Worm (Caenorhabditis elegans) whole organism, L4 larva: ENCODE measurements around the gene R07E5.17.

Experiments
- F10B5.3 ChIP-seq: sonication (generic microtip); optimal IDR thresholded peaks from 2 replicates; lab custom pipeline; 2016; ENCODE audit warnings: mild to moderate bottlenecking, missing genetic modification characterization, missing compliant biosample characterization
- F26F4.8 ChIP-seq: fragments of 200-800 bp; sonication (Bioruptor generic); conservative IDR thresholded peaks from 2 replicates; pipeline ENCODE4 v1.3.6; 2022; ENCODE audit warnings: missing genetic modification characterization, missing compliant biosample characterization
- F44E2.7 ChIP-seq: fragments of 200-800 bp; sonication (Bioruptor generic); IDR thresholded peaks from 2 replicates; pipeline ENCODE4 v2.1.2; 2022; ENCODE audit warnings: missing genetic modification characterization, missing compliant biosample characterization
- F49E8.2 ChIP-seq: sonication (generic microtip); optimal IDR thresholded peaks from 2 replicates; lab custom pipeline; 2016; ENCODE audit warnings: missing compliant biosample characterization, mild to moderate bottlenecking, missing genetic modification characterization, borderline replicate concordance
- Y48G9A.11 ChIP-seq: fragments of 200-800 bp; sonication (Bioruptor generic); IDR thresholded peaks from 2 replicates; pipeline ENCODE4 v1.3.6; 2022; ENCODE audit warnings: missing genetic modification reagents, missing genetic modification characterization, missing compliant biosample characterization
- Y5F2A.4 ChIP-seq: fragments of 200-800 bp; sonication (Bioruptor generic); optimal IDR thresholded peaks from 2 replicates; lab custom pipeline; 2018; ENCODE audit warnings: mild to moderate bottlenecking, missing genetic modification characterization, missing compliant biosample characterization
- ZK546.5 ChIP-seq, 2 experiments: sonication (generic microtip); optimal IDR thresholded peaks; 2 replicates each; lab custom pipeline; 2017; ENCODE audit warnings: missing biosample characterization in 2 of 2, missing genetic modification characterization in 2 of 2
- aly-2 ChIP-seq: sonication (generic microtip); optimal IDR thresholded peaks from 2 replicates; lab custom pipeline; 2018; ENCODE audit warnings: missing biosample characterization, missing genetic modification characterization
- arid-1 ChIP-seq: fragments of 200-800 bp; sonication (Bioruptor generic); conservative IDR thresholded peaks from 2 replicates; pipeline ENCODE4 v1.3.6; 2022; ENCODE audit warnings: missing genetic modification reagents, missing genetic modification characterization, missing compliant biosample characterization
- attf-4 ChIP-seq: sonication (generic microtip); optimal IDR thresholded peaks from 3 replicates; lab custom pipeline; 2017; ENCODE audit warnings: missing biosample characterization, missing genetic modification characterization
- ceh-28 ChIP-seq: fragments of 150-350 bp; optimal IDR thresholded peaks from 2 replicates; lab custom pipeline; 2014; ENCODE audit warnings: missing biosample characterization, missing genetic modification reagents, missing genetic modification characterization
- daf-16 ChIP-seq, 3 experiments: sonication (generic microtip); optimal IDR thresholded peaks; 2 replicates each; lab custom pipeline; 2016 to 2017; ENCODE audit warnings: missing genetic modification characterization in 3 of 3, missing genetic modification reagents in 3 of 3, mild to moderate bottlenecking in 2 of 3, missing compliant biosample characterization in 2 of 3, missing biosample characterization in 1 of 3, moderate library complexity in 1 of 3
- dmd-8 ChIP-seq: fragments of 200-800 bp; sonication (Bioruptor generic); IDR thresholded peaks from 2 replicates; pipeline ENCODE4 v1.3.6; 2022; ENCODE audit warnings: missing genetic modification characterization, missing compliant biosample characterization
- dpl-1 ChIP-seq: fragments of 150-350 bp; optimal IDR thresholded peaks from 2 replicates; lab custom pipeline; 2014; ENCODE audit warnings: missing biosample characterization, missing genetic modification reagents, missing genetic modification characterization
- fos-1 ChIP-seq: fragments of 150-350 bp; optimal IDR thresholded peaks from 2 replicates; lab custom pipeline; 2014; ENCODE audit warnings: missing biosample characterization, missing genetic modification characterization
- gei-8 ChIP-seq: fragments of 200-800 bp; sonication (Bioruptor generic); optimal IDR thresholded peaks from 2 replicates; lab custom pipeline; 2018; ENCODE audit warnings: mild to moderate bottlenecking, missing genetic modification characterization, missing compliant biosample characterization
- hlh-11 ChIP-seq: fragments of 200-800 bp; sonication (Bioruptor generic); optimal IDR thresholded peaks from 2 replicates; lab custom pipeline; 2018; ENCODE audit warnings: mild to moderate bottlenecking, missing genetic modification characterization, missing compliant biosample characterization
- lin-38 ChIP-seq: fragments of 200-800 bp; sonication (Bioruptor generic); IDR thresholded peaks from 2 replicates; pipeline ENCODE4 v1.3.6; 2022; ENCODE audit warnings: missing genetic modification reagents, missing genetic modification characterization, missing compliant biosample characterization
- lin-39 ChIP-seq: fragments of 150-350 bp; optimal IDR thresholded peaks from 2 replicates; lab custom pipeline; 2014; ENCODE audit warnings: missing biosample characterization, missing genetic modification reagents, missing genetic modification characterization
- madf-5 ChIP-seq, 2 experiments: fragments of 200-800 bp; sonication (Bioruptor generic); IDR thresholded peaks; 2 replicates each; pipeline ENCODE4 v1.3.6; 2022; ENCODE audit warnings: missing compliant biosample characterization in 2 of 2, missing genetic modification characterization in 2 of 2
- mxl-3 ChIP-seq: fragments of 200-800 bp; sonication (Bioruptor generic); optimal IDR thresholded peaks from 2 replicates; lab custom pipeline; 2018; ENCODE audit warnings: mild to moderate bottlenecking, missing genetic modification characterization, missing compliant biosample characterization
- nhr-10 ChIP-seq: fragments of 150-350 bp; optimal IDR thresholded peaks from 2 replicates; lab custom pipeline; 2014; ENCODE audit warnings: missing biosample characterization, missing genetic modification characterization
- nhr-102 ChIP-seq: sonication (generic microtip); optimal IDR thresholded peaks from 2 replicates; lab custom pipeline; 2016; ENCODE audit warnings: mild to moderate bottlenecking, missing genetic modification characterization, moderate library complexity, missing compliant biosample characterization
- nhr-25 ChIP-seq: sonication (generic microtip); optimal IDR thresholded peaks from 2 replicates; lab custom pipeline; 2017; ENCODE audit warnings: missing genetic modification characterization, mild to moderate bottlenecking, missing compliant biosample characterization, antibody characterized with exemption, moderate library complexity, borderline replicate concordance; ENCODE audit not compliant: insufficient read depth
- nhr-41 ChIP-seq: fragments of 200-800 bp; sonication (Bioruptor generic); IDR thresholded peaks from 2 replicates; pipeline ENCODE4 v1.3.6; 2022; ENCODE audit warnings: missing genetic modification reagents, missing genetic modification characterization, missing compliant biosample characterization
- nhr-42 ChIP-seq: fragments of 200-800 bp; sonication (Bioruptor generic); IDR thresholded peaks from 2 replicates; pipeline ENCODE4 v1.3.6; 2022; ENCODE audit warnings: missing genetic modification characterization, missing compliant biosample characterization
- nhr-48 ChIP-seq: sonication (generic microtip); optimal IDR thresholded peaks from 2 replicates; lab custom pipeline; 2016; ENCODE audit warnings: mild to moderate bottlenecking, missing genetic modification characterization, missing compliant biosample characterization
- nhr-6 ChIP-seq: fragments of 150-350 bp; optimal IDR thresholded peaks from 2 replicates; lab custom pipeline; 2014; ENCODE audit warnings: missing biosample characterization, missing genetic modification characterization
- php-3 ChIP-seq: fragments of 200-800 bp; sonication (Bioruptor generic); IDR thresholded peaks from 2 replicates; pipeline ENCODE4 v1.3.6; 2022; ENCODE audit warnings: missing genetic modification reagents, missing genetic modification characterization, missing compliant biosample characterization
- pqm-1 ChIP-seq: sonication (generic microtip); optimal IDR thresholded peaks from 2 replicates; lab custom pipeline; 2017; ENCODE audit warnings: missing biosample characterization, missing genetic modification characterization
- rbr-2 ChIP-seq: sonication (generic microtip); optimal IDR thresholded peaks from 2 replicates; lab custom pipeline; 2016; ENCODE audit warnings: missing genotype, missing genetic modification characterization, missing compliant biosample characterization
- sdz-12 ChIP-seq: fragments of 200-800 bp; sonication (Bioruptor generic); optimal IDR thresholded peaks from 2 replicates; lab custom pipeline; 2018; ENCODE audit warnings: mild to moderate bottlenecking, missing genetic modification characterization, missing compliant biosample characterization
- skn-1 ChIP-seq: fragments of 150-350 bp; optimal IDR thresholded peaks from 2 replicates; lab custom pipeline; 2014; ENCODE audit warnings: missing biosample characterization, missing genetic modification characterization
- spr-1 ChIP-seq: sonication (generic microtip); optimal IDR thresholded peaks from 2 replicates; lab custom pipeline; 2016; ENCODE audit warnings: mild to moderate bottlenecking, missing genetic modification characterization, missing compliant biosample characterization
- spr-3 ChIP-seq: fragments of 200-800 bp; sonication (Bioruptor generic); optimal IDR thresholded peaks from 2 replicates; lab custom pipeline; 2018; ENCODE audit warnings: mild to moderate bottlenecking, missing genetic modification characterization, missing compliant biosample characterization
- unc-62 ChIP-seq, 3 experiments: fragments of 150-350 bp in 1 of 3; sonication (generic microtip); optimal IDR thresholded peaks in 2 of 3; peaks in 1 of 3; 1 replicate in 1 of 3; 2 replicates in 2 of 3; lab custom pipeline; 2014 to 2017; ENCODE audit warnings: missing biosample characterization in 3 of 3, missing genetic modification characterization in 3 of 3, missing genetic modification reagents in 3 of 3, missing genotype in 1 of 3
- vab-7 ChIP-seq: fragments of 200-800 bp; sonication (Bioruptor generic); IDR thresholded peaks from 2 replicates; pipeline ENCODE4 v1.3.6; 2022; ENCODE audit warnings: missing genetic modification reagents, missing genetic modification characterization, missing compliant biosample characterization
- zag-1 ChIP-seq: fragments of 150-350 bp; optimal IDR thresholded peaks from 2 replicates; lab custom pipeline; 2014; ENCODE audit warnings: missing biosample characterization, missing genetic modification characterization
- zip-11 ChIP-seq: fragments of 200-800 bp; sonication (Bioruptor generic); IDR thresholded peaks from 2 replicates; pipeline ENCODE4 v1.3.6; 2022; ENCODE audit warnings: missing genetic modification characterization, missing compliant biosample characterization
- ztf-11 ChIP-seq: fragments of 150-350 bp; optimal IDR thresholded peaks from 2 replicates; lab custom pipeline; 2014; ENCODE audit warnings: missing biosample characterization, missing genetic modification characterization
- ztf-7 ChIP-seq: fragments of 150-350 bp; optimal IDR thresholded peaks from 2 replicates; lab custom pipeline; 2014; ENCODE audit warnings: missing biosample characterization, missing genetic modification characterization

The R07E5.17 gene

DNA sequence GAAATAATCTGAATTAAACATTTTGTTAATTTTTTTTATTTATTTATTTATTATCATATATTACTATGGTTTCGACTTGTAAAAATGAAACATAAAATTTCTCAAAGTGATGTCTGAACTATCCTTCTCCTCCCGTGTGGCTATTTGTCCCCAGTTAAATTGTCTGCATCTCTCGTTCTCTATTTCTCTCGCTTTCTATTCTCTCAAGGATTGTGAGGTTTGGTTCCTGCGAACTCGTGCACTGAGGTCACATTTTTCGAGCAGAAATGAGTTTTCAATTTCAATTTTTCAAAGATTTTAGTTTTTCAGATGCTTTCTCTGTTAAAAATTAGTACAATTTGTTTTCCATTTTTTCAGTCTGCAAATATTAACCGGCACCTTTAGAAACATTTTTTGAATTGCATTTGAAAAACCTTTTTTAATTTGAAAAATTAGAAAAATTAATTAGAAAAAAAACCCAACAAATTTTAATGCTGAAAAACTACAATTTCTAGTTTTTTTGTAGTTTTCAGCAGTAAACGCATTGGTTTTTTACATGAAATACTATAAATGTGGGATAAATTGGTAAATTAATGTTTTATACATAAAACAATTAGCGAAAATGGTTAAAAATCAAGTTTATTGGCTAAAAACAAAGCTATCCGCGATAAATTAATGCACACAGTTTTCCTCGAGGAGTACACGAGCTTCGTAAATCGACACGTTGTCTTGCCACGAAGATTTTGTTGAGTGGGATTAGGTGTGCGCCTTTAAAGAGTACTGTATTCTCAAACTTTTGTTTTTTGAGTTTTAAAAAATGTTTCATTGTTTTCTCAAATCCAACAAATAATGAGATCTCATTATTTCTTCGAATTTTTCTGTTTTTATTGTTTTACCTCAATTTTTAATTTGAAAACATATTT lies 8.1 kb upstream of the R07E5.17 start (continued):
- TF ChIP-seq zag-1 (tag; lab: Kevin White, UChicago) (no peak), F26F4.8 (GFP tag; lab: Robert Waterston, UW) (no peak)

- no peak for TF ChIP-seq mxl-3 (GFP tag; lab: Kevin White, UChicago)
- TF ChIP-seq lin-39 (tag; lab: Kevin White, UChicago) = no peak
- TF ChIP-seq zip-11 (GFP tag; lab: Robert Waterston, UW) = no peak
Measured at ce11 chrIII:4408251-4408650, 4.0 kb upstream of the R07E5.17 start, which contains the start of gene gpch-1. Gene gpch-1 (plus strand): TSS chrIII:4408551.

DNA sequence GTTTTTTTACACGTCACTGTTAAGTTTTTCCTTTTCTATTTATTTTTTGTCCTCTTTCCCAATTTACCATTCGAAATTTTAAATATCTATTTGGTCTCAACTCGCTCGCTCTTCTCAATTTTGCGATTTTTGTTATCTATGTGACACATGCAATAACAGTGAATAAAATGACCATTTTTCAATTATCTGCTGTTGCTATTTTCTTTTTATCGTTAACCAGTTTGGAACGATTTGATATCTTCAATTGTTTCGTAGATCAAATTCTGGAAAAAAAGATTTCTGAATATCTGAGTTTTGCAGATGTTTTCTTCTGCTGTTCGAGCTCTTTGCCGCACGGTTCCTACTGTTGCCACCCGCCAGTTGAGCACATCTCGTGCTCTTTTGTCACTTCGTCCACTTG lies 2.9 kb upstream of the R07E5.17 start, which contains the start of gene prdx-3:
Gene prdx-3, plus strand, starts transcription at position 301 of the 400 bp plus-strand sequence.
- TF ChIP-seq lin-38 (GFP tag; lab: Robert Waterston, UW) = 0 out of 2 replicates have a peak, but pooled peaks have one; percentile 9
- no peak for TF ChIP-seq nhr-42 (GFP tag; lab: Robert Waterston, UW)
- TF ChIP-seq Y5F2A.4 = no peak
- TF ChIP-seq dmd-8 (GFP tag; lab: Robert Waterston, UW) = no peak
- TF ChIP-seq Y48G9A.11 (GFP tag; lab: Robert Waterston, UW) = no peak
- TF ChIP-seq ztf-7 (tag; lab: Kevin White, UChicago) = no peak
- no peak for TF ChIP-seq fos-1 (tag; lab: Kevin White, UChicago)
- TF ChIP-seq unc-62 (GFP tag; optimal IDR thresholded peaks at IDR 0.05 in 1 of 2; lab: Kevin White, UChicago) = peak in 1 of 2 experiments; percentile 49
- TF ChIP-seq unc-62 (tag; optimal IDR thresholded peaks at IDR 0.05; lab: Kevin White, UChicago) = no peak
- no peak for TF ChIP-seq dpl-1 (GFP tag; lab: Kevin White, UChicago)

ce11 chrIII:4405986-4406385 lies 1.8 kb upstream of the R07E5.17 start, which contains the start of gene rnp-4:
Gene rnp-4 (plus strand): TSS chrIII:4406286.
- TF ChIP-seq nhr-41 (GFP tag; lab: Robert Waterston, UW) (no peak), aly-2 (tag; lab: Kevin White, UChicago) (no peak), F26F4.8 (GFP tag; lab: Robert Waterston, UW) (no peak), daf-16 (GFP tag; optimal IDR thresholded peaks at IDR 0.05; lab: Kevin White, UChicago) (no peak), daf-16 (tag; optimal IDR thresholded peaks at IDR 0.05; lab: Kevin White, UChicago) (no peak), spr-3 (GFP tag; lab: Kevin White, UChicago) (no peak), gei-8 (GFP tag; lab: Kevin White, UChicago) (no peak), dpl-1 (GFP tag; lab: Kevin White, UChicago) (no peak), F49E8.2 (tag; lab: Kevin White, UChicago) (no peak), madf-5 (GFP tag; IDR thresholded peaks at IDR 0.05; lab: Robert Waterston, UW) (no peak), nhr-102 (tag; lab: Kevin White, UChicago) (no peak), skn-1 (tag; lab: Kevin White, UChicago) (no peak), zip-11 (GFP tag; lab: Robert Waterston, UW) (no peak), ZK546.5 (tag; optimal IDR thresholded peaks at IDR 0.05; lab: Kevin White, UChicago) (no peak), attf-4 (no peak), nhr-25 (tag; lab: Kevin White, UChicago) (no peak), spr-1 (tag; lab: Kevin White, UChicago) (no peak), nhr-6 (no peak), sdz-12 (GFP tag; lab: Kevin White, UChicago) (no peak)

DNA sequence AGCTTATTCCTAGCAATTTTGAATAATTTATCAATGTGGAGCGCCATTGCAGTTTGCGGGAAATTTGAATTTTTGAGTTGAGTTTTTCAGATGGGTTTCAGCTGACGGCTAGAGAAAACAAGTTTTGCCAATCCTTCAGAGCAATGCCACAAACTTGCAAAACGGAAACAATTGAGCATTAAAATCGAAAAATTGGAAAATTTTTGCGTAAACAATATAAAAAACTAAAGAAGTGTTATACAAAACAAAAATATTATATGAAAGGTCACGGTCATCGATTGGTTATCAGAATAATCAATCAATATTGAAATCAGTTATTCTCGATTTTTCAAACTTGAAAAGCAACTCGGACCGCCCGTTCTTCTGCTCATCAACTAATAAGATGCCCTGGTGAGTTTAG lies 3.1 kb downstream of the R07E5.17 start, which contains the start of gene R07E5.15:
Gene R07E5.15, plus strand, starts transcription at position 301 of the 400 bp plus-strand sequence.
- TF ChIP-seq vab-7 (GFP tag; lab: Robert Waterston, UW) (no peak), pqm-1 (tag; lab: Kevin White, UChicago) (no peak), nhr-10 (tag; lab: Kevin White, UChicago) (no peak), spr-1 (tag; lab: Kevin White, UChicago) (no peak), arid-1 (GFP tag; lab: Robert Waterston, UW) (no peak), php-3 (GFP tag; lab: Robert Waterston, UW) (no peak), F10B5.3 (tag; lab: Kevin White, UChicago) (no peak), hlh-11 (tag; lab: Kevin White, UChicago) (no peak), ceh-28 (tag; lab: Kevin White, UChicago) (no peak), nhr-41 (GFP tag; lab: Robert Waterston, UW) (no peak), F44E2.7 (GFP tag; lab: Robert Waterston, UW) (no peak), zip-11 (GFP tag; lab: Robert Waterston, UW) (no peak), nhr-48 (tag; lab: Kevin White, UChicago) (no peak), gei-8 (GFP tag; lab: Kevin White, UChicago) (no peak), rbr-2 (tag; lab: Kevin White, UChicago) (no peak), ztf-11 (tag; lab: Kevin White, UChicago) (no peak)
